Worm (Caenorhabditis elegans) whole organism, young adult: ENCODE results near the gene dhs-20.

Experiments
- B0261.1 ChIP-seq: sonication (generic microtip); optimal IDR thresholded peaks from 2 replicates; lab custom pipeline; 2016; ENCODE audit warnings: mild to moderate bottlenecking, missing genetic modification characterization, moderate library complexity, missing compliant biosample characterization
- B0336.3 ChIP-seq: fragments of 200-800 bp; sonication (Bioruptor generic); IDR thresholded peaks from 2 replicates; pipeline ENCODE4 v1.3.6; 2022; ENCODE audit warnings: missing genetic modification characterization, missing compliant biosample characterization
- F22D6.2 ChIP-seq: sonication (generic microtip); optimal IDR thresholded peaks from 2 replicates; lab custom pipeline; 2016; ENCODE audit warnings: mild to moderate bottlenecking, missing genetic modification characterization, missing compliant biosample characterization
- F57A8.1 ChIP-seq: fragments of 200-800 bp; sonication (Bioruptor generic); optimal IDR thresholded peaks from 2 replicates; lab custom pipeline; 2018; ENCODE audit warnings: mild to moderate bottlenecking, missing genetic modification characterization, moderate library complexity, missing compliant biosample characterization
- F57C9.4 ChIP-seq: sonication (generic microtip); optimal IDR thresholded peaks from 2 replicates; lab custom pipeline; 2017; ENCODE audit warnings: mild to moderate bottlenecking, missing genetic modification characterization, missing compliant biosample characterization
- T26A5.8 ChIP-seq: sonication (generic microtip); optimal IDR thresholded peaks from 2 replicates; lab custom pipeline; 2016; ENCODE audit warnings: missing genetic modification characterization, missing compliant biosample characterization
- Y56A3A.18 ChIP-seq: fragments of 200-800 bp; sonication (Bioruptor generic); IDR thresholded peaks from 2 replicates; pipeline ENCODE4 v1.3.6; 2022; ENCODE audit warnings: missing genetic modification reagents, missing genetic modification characterization, missing compliant biosample characterization
- Y67H2A.10 ChIP-seq: fragments of 200-800 bp; sonication (Bioruptor generic); conservative IDR thresholded peaks from 2 replicates; pipeline ENCODE4 v1.3.6; 2022; ENCODE audit warnings: missing genetic modification reagents, missing genetic modification characterization, missing compliant biosample characterization
- Y95B8A.8 ChIP-seq: fragments of 200-800 bp; sonication (Bioruptor generic); IDR thresholded peaks from 2 replicates; pipeline ENCODE4 v1.3.6; 2022; ENCODE audit warnings: missing genetic modification reagents, missing genetic modification characterization, missing compliant biosample characterization
- aptf-3 ChIP-seq: fragments of 200-800 bp; sonication (Bioruptor generic); IDR thresholded peaks from 2 replicates; pipeline ENCODE4 v1.3.6; 2022; ENCODE audit warnings: missing genetic modification characterization, missing compliant biosample characterization
- atf-7 ChIP-seq: sonication (generic microtip); optimal IDR thresholded peaks from 2 replicates; lab custom pipeline; 2017; ENCODE audit warnings: mild to moderate bottlenecking, missing genetic modification characterization, missing compliant biosample characterization
- bed-1 ChIP-seq: fragments of 200-800 bp; sonication (Bioruptor generic); IDR thresholded peaks from 2 replicates; pipeline ENCODE4 v1.3.6; 2022; ENCODE audit warnings: missing genetic modification reagents, missing genetic modification characterization, missing compliant biosample characterization
- ccch-3 ChIP-seq: fragments of 200-800 bp; sonication (Bioruptor generic); optimal IDR thresholded peaks from 2 replicates; lab custom pipeline; 2018; ENCODE audit warnings: mild to moderate bottlenecking, missing genetic modification characterization, missing compliant biosample characterization
- ceh-100 ChIP-seq: fragments of 200-800 bp; sonication (Bioruptor generic); IDR thresholded peaks from 2 replicates; pipeline ENCODE4 v1.3.6; 2022; ENCODE audit warnings: missing genetic modification reagents, missing genetic modification characterization, missing compliant biosample characterization
- efl-1 ChIP-seq: fragments of 150-350 bp; optimal IDR thresholded peaks from 2 replicates; lab custom pipeline; 2014; ENCODE audit warnings: missing biosample characterization, missing genetic modification reagents, missing genetic modification characterization
- egl-44 ChIP-seq: fragments of 200-800 bp; sonication (Bioruptor generic); IDR thresholded peaks from 2 replicates; pipeline ENCODE4 v1.3.6; 2022; ENCODE audit warnings: missing genetic modification reagents, missing genetic modification characterization, missing compliant biosample characterization
- ekl-4 ChIP-seq: fragments of 200-800 bp; sonication (Bioruptor generic); IDR thresholded peaks from 2 replicates; pipeline ENCODE4 v1.3.6; 2022; ENCODE audit warnings: missing genetic modification reagents, missing genetic modification characterization, missing compliant biosample characterization
- fkh-3 ChIP-seq: sonication (generic microtip); optimal IDR thresholded peaks from 2 replicates; lab custom pipeline; 2016; ENCODE audit warnings: mild to moderate bottlenecking, missing genetic modification characterization, missing compliant biosample characterization
- gei-17 ChIP-seq: fragments of 200-800 bp; sonication (Bioruptor generic); optimal IDR thresholded peaks from 2 replicates; lab custom pipeline; 2018; ENCODE audit warnings: mild to moderate bottlenecking, missing genetic modification characterization, missing compliant biosample characterization
- hlh-12 ChIP-seq: sonication (generic microtip); optimal IDR thresholded peaks from 2 replicates; lab custom pipeline; 2016; ENCODE audit warnings: missing genetic modification characterization, missing compliant biosample characterization
- hlh-26 ChIP-seq: fragments of 200-800 bp; sonication (Bioruptor generic); conservative IDR thresholded peaks from 2 replicates; pipeline ENCODE4 v1.3.6; 2022; ENCODE audit warnings: missing genetic modification reagents, missing genetic modification characterization, missing compliant biosample characterization
- hmg-20 ChIP-seq: fragments of 200-800 bp; sonication (Bioruptor generic); IDR thresholded peaks from 2 replicates; pipeline ENCODE4 v1.3.6; 2022; ENCODE audit warnings: missing genetic modification reagents, missing genetic modification characterization, missing compliant biosample characterization
- hrde-1 ChIP-seq: sonication (generic microtip); optimal IDR thresholded peaks from 2 replicates; lab custom pipeline; 2016; ENCODE audit warnings: missing genetic modification characterization, mild to moderate bottlenecking, missing compliant biosample characterization, moderate library complexity, missing genotype, missing genetic modification reagents, borderline replicate concordance
- hsf-1 ChIP-seq: fragments of 200-800 bp; sonication (Bioruptor generic); IDR thresholded peaks from 2 replicates; pipeline ENCODE4 v1.3.6; 2022; ENCODE audit warnings: missing genetic modification reagents, missing genetic modification characterization, missing compliant biosample characterization
- lag-1 ChIP-seq: fragments of 200-800 bp; sonication (Bioruptor generic); IDR thresholded peaks from 2 replicates; pipeline ENCODE4 v1.3.6; 2022; ENCODE audit warnings: missing genetic modification reagents, missing genetic modification characterization, missing compliant biosample characterization
- let-526 ChIP-seq: fragments of 200-800 bp; sonication (Bioruptor generic); IDR thresholded peaks from 2 replicates; pipeline ENCODE4 v1.3.6; 2022; ENCODE audit warnings: missing genetic modification reagents, missing genetic modification characterization, missing compliant biosample characterization
- let-607 ChIP-seq, 2 experiments: fragments of 200-800 bp in 1 of 2; sonication (Bioruptor generic) in 1 of 2; sonication (generic microtip) in 1 of 2; optimal IDR thresholded peaks; 2 replicates each; lab custom pipeline; 2016 to 2018; ENCODE audit warnings: mild to moderate bottlenecking in 2 of 2, missing compliant biosample characterization in 2 of 2, missing genetic modification characterization in 2 of 2, moderate library complexity in 2 of 2, missing genotype in 1 of 2
- lin-40 ChIP-seq: sonication (generic microtip); optimal IDR thresholded peaks from 2 replicates; lab custom pipeline; 2016; ENCODE audit warnings: missing genetic modification characterization, mild to moderate bottlenecking, missing compliant biosample characterization, missing genotype, missing genetic modification reagents
- lsl-1 ChIP-seq: fragments of 200-800 bp; sonication (Bioruptor generic); optimal IDR thresholded peaks from 2 replicates; lab custom pipeline; 2018; ENCODE audit warnings: mild to moderate bottlenecking, missing genetic modification characterization, moderate library complexity, missing compliant biosample characterization
- madf-3 ChIP-seq: fragments of 200-800 bp; sonication (Bioruptor generic); IDR thresholded peaks from 2 replicates; pipeline ENCODE4 v1.3.6; 2022; ENCODE audit warnings: missing genetic modification reagents, missing genetic modification characterization, missing compliant biosample characterization
- mes-4 ChIP-seq: sonication (generic microtip); optimal IDR thresholded peaks from 2 replicates; lab custom pipeline; 2016; ENCODE audit warnings: missing genotype, missing genetic modification characterization, missing compliant biosample characterization
- nfyb-1 ChIP-seq: fragments of 200-800 bp; sonication (Bioruptor generic); IDR thresholded peaks from 2 replicates; pipeline ENCODE4 v1.3.6; 2022; ENCODE audit warnings: missing genetic modification reagents, missing genetic modification characterization, missing compliant biosample characterization
- nhr-179 ChIP-seq: sonication (generic microtip); optimal IDR thresholded peaks from 2 replicates; lab custom pipeline; 2016; ENCODE audit warnings: mild to moderate bottlenecking, missing genetic modification characterization, missing compliant biosample characterization
- nhr-27 ChIP-seq: fragments of 200-800 bp; sonication (Bioruptor generic); optimal IDR thresholded peaks from 2 replicates; lab custom pipeline; 2018; ENCODE audit warnings: mild to moderate bottlenecking, missing genetic modification characterization, moderate library complexity, missing compliant biosample characterization
- nhr-80 ChIP-seq: sonication (generic microtip); optimal IDR thresholded peaks from 2 replicates; lab custom pipeline; 2016; ENCODE audit warnings: missing genetic modification characterization, missing compliant biosample characterization
- pha-4 ChIP-seq: fragments of 150-350 bp; sonication (generic microtip); optimal IDR thresholded peaks from 2 replicates; lab custom pipeline; 2014; ENCODE audit warnings: missing biosample characterization, missing genetic modification reagents, missing genetic modification characterization
- rpc-1 ChIP-seq, 2 experiments: fragments of 150-350 bp in 1 of 2; sonication (generic microtip) in 1 of 2; optimal IDR thresholded peaks; 2 replicates each; lab custom pipeline; 2014 to 2018; ENCODE audit warnings: missing biosample characterization in 1 of 2, missing genetic modification characterization in 1 of 2, missing genetic modification reagents in 1 of 2, missing genotype in 1 of 2
- sdz-38 ChIP-seq: sonication (generic microtip); optimal IDR thresholded peaks from 2 replicates; lab custom pipeline; 2016; ENCODE audit warnings: missing genotype, missing genetic modification characterization, missing compliant biosample characterization
- sea-2 ChIP-seq: fragments of 200-800 bp; sonication (Bioruptor generic); IDR thresholded peaks from 2 replicates; pipeline ENCODE4 v1.3.6; 2022; ENCODE audit warnings: missing genetic modification characterization, missing compliant biosample characterization
- snpc-1.3 ChIP-seq: sonication (generic microtip); optimal IDR thresholded peaks from 2 replicates; lab custom pipeline; 2017; ENCODE audit warnings: missing genetic modification characterization, mild to moderate bottlenecking, missing compliant biosample characterization, antibody characterized with exemption, moderate library complexity, missing genotype, missing genetic modification reagents; ENCODE audit not compliant: insufficient read depth
- tlf-1 ChIP-seq: fragments of 200-800 bp; sonication (Bioruptor generic); optimal IDR thresholded peaks from 2 replicates; lab custom pipeline; 2018; ENCODE audit warnings: mild to moderate bottlenecking, missing genetic modification characterization, missing compliant biosample characterization
- zfh-2 ChIP-seq: fragments of 200-800 bp; sonication (Bioruptor generic); conservative IDR thresholded peaks from 2 replicates; pipeline ENCODE4 v1.3.6; 2022; ENCODE audit warnings: missing genetic modification reagents, missing genetic modification characterization, missing compliant biosample characterization
- zim-3 ChIP-seq: sonication (generic microtip); optimal IDR thresholded peaks from 2 replicates; lab custom pipeline; 2017; ENCODE audit warnings: mild to moderate bottlenecking, missing genetic modification characterization, moderate library complexity, missing compliant biosample characterization
- ztf-18 ChIP-seq: sonication (generic microtip); optimal IDR thresholded peaks from 2 replicates; lab custom pipeline; 2016; ENCODE audit warnings: missing genotype, mild to moderate bottlenecking, missing genetic modification characterization, missing compliant biosample characterization
- ztf-25 ChIP-seq: fragments of 200-800 bp; sonication (Bioruptor generic); IDR thresholded peaks from 2 replicates; pipeline ENCODE4 v1.3.6; 2022; ENCODE audit warnings: missing genetic modification reagents, missing genetic modification characterization, missing compliant biosample characterization
- ztf-3 ChIP-seq: fragments of 200-800 bp; sonication (Bioruptor generic); optimal IDR thresholded peaks from 2 replicates; lab custom pipeline; 2018; ENCODE audit warnings: mild to moderate bottlenecking, missing genetic modification characterization, missing compliant biosample characterization

Gene dhs-20

ce11 chrV:11613007-11613406 is 8.6 kb upstream of the dhs-20 start, which contains the start of gene tag-290:
TSS of gene tag-290 (plus strand) at chrV:11613307.
- no peak for TF ChIP-seq hlh-26 (GFP tag; lab: Robert Waterston, UW)
- TF ChIP-seq tlf-1 (GFP tag; lab: Kevin White, UChicago): no peak
- TF ChIP-seq zim-3 (tag; lab: Kevin White, UChicago): no peak
- no peak for TF ChIP-seq zfh-2 (GFP tag; lab: Robert Waterston, UW)

- no peak for TF ChIP-seq bed-1 (GFP tag; lab: Robert Waterston, UW)
- peak; percentile 70 for TF ChIP-seq tlf-1 (GFP tag; lab: Kevin White, UChicago)
- TF ChIP-seq let-526 (GFP tag; lab: Robert Waterston, UW): no peak
- TF ChIP-seq nhr-179 (tag; lab: Kevin White, UChicago): no peak
- no peak for TF ChIP-seq madf-3 (GFP tag; lab: Robert Waterston, UW)
- TF ChIP-seq ztf-18 (tag; lab: Kevin White, UChicago): peak; percentile 67
- 0 out of 2 replicates have a peak, but pooled peaks have one; percentile 25 for TF ChIP-seq Y95B8A.8 (GFP tag; lab: Robert Waterston, UW)
- no peak for TF ChIP-seq hlh-12 (tag; lab: Kevin White, UChicago)
- TF ChIP-seq sea-2 (GFP tag; lab: Robert Waterston, UW): no peak
- TF ChIP-seq sdz-38 (tag; lab: Kevin White, UChicago): no peak
- TF ChIP-seq B0261.1 (tag; lab: Kevin White, UChicago): no peak
- no peak for TF ChIP-seq Y67H2A.10 (GFP tag; lab: Robert Waterston, UW)
- TF ChIP-seq nfyb-1: 0 out of 2 replicates have a peak, but pooled peaks have one; percentile 31
- no peak for TF ChIP-seq lag-1 (GFP tag; lab: Robert Waterston, UW)
- no peak for TF ChIP-seq snpc-1.3
- no peak for TF ChIP-seq ztf-3 (GFP tag; lab: Kevin White, UChicago)
- no peak for TF ChIP-seq zfh-2 (GFP tag; lab: Robert Waterston, UW)
- TF ChIP-seq let-607 (tag; optimal IDR thresholded peaks at IDR 0.05; lab: Kevin White, UChicago): peak in 1 of 2 experiments; percentile 22
- peak; percentile 43; the same call in 1 of the 2 replicates for TF ChIP-seq hsf-1 (GFP tag; lab: Robert Waterston, UW)
- no peak for TF ChIP-seq hrde-1 (tag; lab: Kevin White, UChicago)
- TF ChIP-seq fkh-3 (tag; lab: Kevin White, UChicago): no peak
- no peak for TF ChIP-seq ccch-3
- TF ChIP-seq efl-1: peak; percentile 92
- peak; percentile 51 for TF ChIP-seq lin-40 (tag; lab: Kevin White, UChicago)
- TF ChIP-seq egl-44 (GFP tag; lab: Robert Waterston, UW): no peak
- TF ChIP-seq B0336.3 (GFP tag; lab: Robert Waterston, UW): peak; percentile 82
- no peak for TF ChIP-seq pha-4 (tag; lab: Kevin White, UChicago)
- TF ChIP-seq lsl-1 (GFP tag; lab: Kevin White, UChicago): peak; percentile 67
- TF ChIP-seq Y56A3A.18 (GFP tag; lab: Robert Waterston, UW): peak; percentile 71; the same call in 1 of the 2 replicates
- TF ChIP-seq nhr-80 (tag; lab: Kevin White, UChicago): peak; percentile 29
- 0 out of 2 replicates have a peak, but pooled peaks have one; percentile 37 for TF ChIP-seq ztf-25 (GFP tag; lab: Robert Waterston, UW)
- peak; percentile 10 for TF ChIP-seq atf-7 (tag; lab: Kevin White, UChicago)
- TF ChIP-seq F57A8.1 (GFP tag; lab: Kevin White, UChicago): no peak
- no peak for TF ChIP-seq F57C9.4 (tag; lab: Kevin White, UChicago)
- TF ChIP-seq gei-17 (GFP tag; lab: Kevin White, UChicago): no peak
- TF ChIP-seq F22D6.2 (tag; lab: Kevin White, UChicago): no peak
- no peak for TF ChIP-seq hmg-20 (GFP tag; lab: Robert Waterston, UW)
- TF ChIP-seq nhr-27 (tag; lab: Kevin White, UChicago): no peak
- peak; percentile 40 for TF ChIP-seq rpc-1 (optimal IDR thresholded peaks at IDR 0.05; lab: Kevin White, UChicago)
- TF ChIP-seq rpc-1 (tag; optimal IDR thresholded peaks at IDR 0.05; lab: Kevin White, UChicago): no peak
- peak; percentile 82 for TF ChIP-seq ceh-100 (GFP tag; lab: Robert Waterston, UW)
- TF ChIP-seq aptf-3 (GFP tag; lab: Robert Waterston, UW): no peak
- no peak for TF ChIP-seq mes-4 (tag; lab: Kevin White, UChicago)
- TF ChIP-seq ekl-4 (GFP tag; lab: Robert Waterston, UW): peak; percentile 78
- no peak for TF ChIP-seq T26A5.8 (tag; lab: Kevin White, UChicago)
Observed at ce11 chrV:11610481-11610880, 6.1 kb upstream of the dhs-20 start, which contains the start of gene sas-5. TSS of gene sas-5 (plus strand) at chrV:11610737.
